Worm (Caenorhabditis elegans) whole organism, L4/young adult: ENCODE results near the gene mpdu-1.

Experiments
- dao-5 ChIP-seq: sonication (generic microtip); optimal IDR thresholded peaks from 2 replicates; lab custom pipeline; 2016; ENCODE audit warnings: missing genotype, missing genetic modification characterization, moderate library complexity, missing compliant biosample characterization
- him-1 ChIP-seq: sonication (generic microtip); optimal IDR thresholded peaks from 2 replicates; lab custom pipeline; 2016; ENCODE audit warnings: missing genotype, missing genetic modification reagents, missing genetic modification characterization, missing compliant biosample characterization

ce11 chrV:8406155-8406554, 47.2 kb upstream of the mpdu-1 start:
- TF ChIP-seq dao-5 = no peak
- no peak for TF ChIP-seq him-1 (tag; lab: Kevin White, UChicago)
